Worm (Caenorhabditis elegans) whole organism, late embryonic: ENCODE results near the gene Y43F8B.13.

Experiments
- K02D7.2 ChIP-seq: sonication (generic microtip); optimal IDR thresholded peaks from 2 replicates; lab custom pipeline; 2017; ENCODE audit warnings: mild to moderate bottlenecking, missing genetic modification characterization, missing compliant biosample characterization
- ceh-22 ChIP-seq: sonication (generic microtip); optimal IDR thresholded peaks from 2 replicates; lab custom pipeline; 2017; ENCODE audit warnings: missing biosample characterization, missing genetic modification characterization
- ceh-30 ChIP-seq: fragments of 150-350 bp; optimal IDR thresholded peaks from 2 replicates; lab custom pipeline; 2014; ENCODE audit warnings: missing biosample characterization, missing genetic modification characterization
- ceh-9 ChIP-seq: sonication (generic microtip); optimal IDR thresholded peaks from 2 replicates; lab custom pipeline; 2016; ENCODE audit warnings: mild to moderate bottlenecking, missing genetic modification characterization, inconsistent platforms, missing compliant biosample characterization
- elt-2 ChIP-seq: sonication (generic microtip); optimal IDR thresholded peaks from 2 replicates; lab custom pipeline; 2016; ENCODE audit warnings: missing genetic modification reagents, missing genetic modification characterization, missing compliant biosample characterization
- fkh-10 ChIP-seq: fragments of 150-350 bp; optimal IDR thresholded peaks from 2 replicates; lab custom pipeline; 2014; ENCODE audit warnings: missing biosample characterization, missing genetic modification reagents, missing genetic modification characterization
- gmeb-2 ChIP-seq: sonication (generic microtip); optimal IDR thresholded peaks from 2 replicates; lab custom pipeline; 2016; ENCODE audit warnings: missing genetic modification characterization, inconsistent platforms, missing compliant biosample characterization
- pha-2 ChIP-seq: sonication (generic microtip); optimal IDR thresholded peaks from 2 replicates; lab custom pipeline; 2017; ENCODE audit warnings: mild to moderate bottlenecking, missing genetic modification characterization, missing compliant biosample characterization
- pha-4 ChIP-seq: fragments of 150-350 bp; optimal IDR thresholded peaks from 2 replicates; lab custom pipeline; 2018; ENCODE audit warnings: missing biosample characterization, missing genetic modification reagents, missing genetic modification characterization
- pqm-1 ChIP-seq: sonication (generic microtip); optimal IDR thresholded peaks from 2 replicates; lab custom pipeline; 2016; ENCODE audit warnings: missing genetic modification characterization, missing compliant biosample characterization
- rnt-1 ChIP-seq: sonication (generic microtip); optimal IDR thresholded peaks from 2 replicates; lab custom pipeline; 2016; ENCODE audit warnings: missing genetic modification characterization, missing compliant biosample characterization
- tbx-2 ChIP-seq: sonication (generic microtip); optimal IDR thresholded peaks from 2 replicates; lab custom pipeline; 2016; ENCODE audit warnings: missing genetic modification characterization, missing compliant biosample characterization
- unc-55 ChIP-seq: sonication (generic microtip); optimal IDR thresholded peaks from 2 replicates; lab custom pipeline; 2017; ENCODE audit warnings: missing biosample characterization, missing genetic modification reagents, missing genetic modification characterization

- TF ChIP-seq unc-55 (GFP tag; lab: Kevin White, UChicago) (no peak), fkh-10 (no peak), K02D7.2 (no peak), pha-4 (tag; lab: Kevin White, UChicago) (no peak), elt-2 (tag; lab: Kevin White, UChicago) (no peak), pha-2 (no peak), rnt-1 (tag; lab: Kevin White, UChicago) (no peak), ceh-30 (tag; lab: Kevin White, UChicago) (no peak), ceh-22 (tag; lab: Kevin White, UChicago) (no peak), pqm-1 (no peak), ceh-9 (no peak), tbx-2 (tag; lab: Kevin White, UChicago) (no peak), gmeb-2 (tag; lab: Kevin White, UChicago) (no peak)
Observed at ce11 chrV:19431036-19431435, 24.7 kb upstream of the Y43F8B.13 start, which contains the start of gene srw-85.
